Worm (Caenorhabditis elegans): Measurements from ENCODE around the gene F31A3.3.
"Not testable (repeated sequence)": the region's sequence is repeated elsewhere in the genome, so short reads cannot be mapped to it uniquely, and the experiment has no call there.

DNA sequence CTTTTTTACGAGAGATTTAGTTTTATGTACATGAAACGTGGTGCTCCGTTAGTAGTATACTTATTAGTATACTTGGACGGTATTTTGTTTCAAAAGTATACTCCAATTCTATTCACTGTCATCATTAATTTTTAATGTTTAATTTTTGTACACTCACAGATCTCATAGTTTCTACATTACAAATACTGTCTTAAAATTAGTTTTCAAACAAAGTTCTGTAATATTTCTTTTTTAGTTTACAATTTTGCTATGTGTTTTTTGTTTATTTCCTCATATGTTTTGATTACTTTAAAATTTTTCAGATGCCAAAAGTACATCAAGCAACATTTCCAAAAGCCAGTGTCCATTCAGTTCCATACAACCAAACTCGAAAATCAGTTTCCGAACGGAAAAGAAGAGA lies 16.9 kb upstream of the F31A3.3 start, which contains the start of gene hlh-28:
- not testable (repeated sequence) for TF ChIP-seq ceh-79 (tag; optimal IDR thresholded peaks at IDR 0.05); unc-130 (GFP tag; optimal IDR thresholded peaks at IDR 0.05); madf-3 (GFP tag; IDR thresholded peaks at IDR 0.05); F10E7.11 (tag; optimal IDR thresholded peaks at IDR 0.05); ztf-28 (GFP tag; IDR thresholded peaks at IDR 0.05)

Data from whole organism, young adult.